Fruit fly (Drosophila melanogaster): ENCODE data around the gene Hsp26.

DNA sequence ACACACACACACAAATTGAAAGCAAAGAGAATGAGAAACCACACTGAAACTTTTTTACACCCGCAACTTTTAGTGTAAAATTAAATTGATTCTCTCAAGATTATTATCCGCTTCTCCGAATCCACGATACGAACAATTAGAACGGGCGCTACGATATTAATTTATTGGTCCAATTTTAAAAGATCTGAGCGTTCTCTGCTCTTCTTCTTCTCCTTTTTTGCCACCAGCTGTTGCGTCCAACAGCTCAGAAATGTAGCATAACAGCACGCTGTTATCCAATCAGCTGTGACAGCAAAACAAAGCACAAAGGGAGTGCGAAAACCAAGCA lies 18.6 kb downstream of the Hsp26 start, which contains the start of the genes UGP and Svip:
- TF ChIP-seq CG43689 (GFP tag; IDR thresholded peaks at IDR 0.05) (no peak), CG6854 (GFP tag; optimal IDR thresholded peaks at IDR 0.05) (no peak)
